Worm (Caenorhabditis elegans) whole organism, young adult: ENCODE results near the gene Y57A10A.8.
"Not testable (repeated sequence)": the region's sequence is repeated elsewhere in the genome, so short reads cannot be mapped to it uniquely, and the experiment has no call there.

ENCODE experiments used
- B0261.1 ChIP-seq: sonication (generic microtip); optimal IDR thresholded peaks from 2 replicates; lab custom pipeline; 2016; ENCODE audit warnings: mild to moderate bottlenecking, missing genetic modification characterization, moderate library complexity, missing compliant biosample characterization
- B0336.3 ChIP-seq: fragments of 200-800 bp; sonication (Bioruptor generic); IDR thresholded peaks from 2 replicates; pipeline ENCODE4 v1.3.6; 2022; ENCODE audit warnings: missing genetic modification characterization, missing compliant biosample characterization
- D2030.7 ChIP-seq: fragments of 200-800 bp; sonication (Bioruptor generic); IDR thresholded peaks from 2 replicates; pipeline ENCODE4 v1.3.6; 2022; ENCODE audit warnings: missing genetic modification reagents, missing genetic modification characterization, missing compliant biosample characterization
- T26A5.8 ChIP-seq: sonication (generic microtip); optimal IDR thresholded peaks from 2 replicates; lab custom pipeline; 2016; ENCODE audit warnings: missing genetic modification characterization, missing compliant biosample characterization
- Y53F4B.3 ChIP-seq: fragments of 200-800 bp; sonication (Bioruptor generic); IDR thresholded peaks from 2 replicates; pipeline ENCODE4 v1.3.6; 2022; ENCODE audit warnings: missing genetic modification reagents, missing genetic modification characterization, missing compliant biosample characterization
- ama-1 ChIP-seq, 3 experiments: fragments of 150-350 bp in 1 of 3; sonication (generic microtip) in 2 of 3; optimal IDR thresholded peaks; 2 replicates each; lab custom pipeline; 2014 to 2018; ENCODE audit warnings: missing biosample characterization in 2 of 3, missing genetic modification characterization in 2 of 3, missing genetic modification reagents in 2 of 3
- atf-7 ChIP-seq: sonication (generic microtip); optimal IDR thresholded peaks from 2 replicates; lab custom pipeline; 2017; ENCODE audit warnings: mild to moderate bottlenecking, missing genetic modification characterization, missing compliant biosample characterization
- athp-1 ChIP-seq: sonication (generic microtip); optimal IDR thresholded peaks from 2 replicates; lab custom pipeline; 2017; ENCODE audit warnings: mild to moderate bottlenecking, missing genetic modification characterization, missing compliant biosample characterization
- cebp-2 ChIP-seq: fragments of 200-800 bp; sonication (Bioruptor generic); IDR thresholded peaks from 2 replicates; pipeline ENCODE4 v1.3.6; 2022; ENCODE audit warnings: missing genetic modification characterization, missing compliant biosample characterization
- ceh-100 ChIP-seq: fragments of 200-800 bp; sonication (Bioruptor generic); IDR thresholded peaks from 2 replicates; pipeline ENCODE4 v1.3.6; 2022; ENCODE audit warnings: missing genetic modification reagents, missing genetic modification characterization, missing compliant biosample characterization
- him-1 ChIP-seq: sonication (generic microtip); optimal IDR thresholded peaks from 2 replicates; lab custom pipeline; 2016; ENCODE audit warnings: missing genotype, missing genetic modification reagents, missing genetic modification characterization, missing compliant biosample characterization
- hlh-26 ChIP-seq: fragments of 200-800 bp; sonication (Bioruptor generic); conservative IDR thresholded peaks from 2 replicates; pipeline ENCODE4 v1.3.6; 2022; ENCODE audit warnings: missing genetic modification reagents, missing genetic modification characterization, missing compliant biosample characterization
- hmg-1.2 ChIP-seq: fragments of 200-800 bp; sonication (Bioruptor generic); IDR thresholded peaks from 2 replicates; pipeline ENCODE4 v1.3.6; 2022; ENCODE audit warnings: missing genetic modification reagents, missing genetic modification characterization, missing compliant biosample characterization
- lin-26 ChIP-seq: fragments of 200-800 bp; sonication (Bioruptor generic); IDR thresholded peaks from 2 replicates; pipeline ENCODE4 v1.3.6; 2022; ENCODE audit warnings: missing genetic modification reagents, missing genetic modification characterization, missing compliant biosample characterization
- lin-35 ChIP-seq, 3 experiments: fragments of 150-350 bp in 2 of 3; sonication (generic microtip) in 1 of 3; optimal IDR thresholded peaks; 2 replicates each; lab custom pipeline; 2014 to 2018; ENCODE audit warnings: missing biosample characterization in 3 of 3, missing genetic modification characterization in 3 of 3, missing genetic modification reagents in 3 of 3
- lin-54 ChIP-seq: fragments of 200-800 bp; sonication (Bioruptor generic); optimal IDR thresholded peaks from 2 replicates; lab custom pipeline; 2018; ENCODE audit warnings: mild to moderate bottlenecking, missing genetic modification characterization, missing compliant biosample characterization
- lsl-1 ChIP-seq: fragments of 200-800 bp; sonication (Bioruptor generic); optimal IDR thresholded peaks from 2 replicates; lab custom pipeline; 2018; ENCODE audit warnings: mild to moderate bottlenecking, missing genetic modification characterization, moderate library complexity, missing compliant biosample characterization
- mcd-1 ChIP-seq: fragments of 200-800 bp; sonication (Bioruptor generic); IDR thresholded peaks from 2 replicates; pipeline ENCODE4 v1.3.6; 2022; ENCODE audit warnings: missing genetic modification reagents, missing genetic modification characterization, missing compliant biosample characterization
- mel-28 ChIP-seq: sonication (generic microtip); optimal IDR thresholded peaks from 2 replicates; lab custom pipeline; 2016; ENCODE audit warnings: borderline replicate concordance, mild to moderate bottlenecking, missing genetic modification characterization, missing compliant biosample characterization
- nfya-1 ChIP-seq: sonication (generic microtip); optimal IDR thresholded peaks from 2 replicates; lab custom pipeline; 2017; ENCODE audit warnings: antibody characterized with exemption, missing compliant biosample characterization, missing genetic modification characterization, borderline replicate concordance; ENCODE audit not compliant: insufficient read depth
- pha-4 ChIP-seq: fragments of 150-350 bp; sonication (generic microtip); optimal IDR thresholded peaks from 2 replicates; lab custom pipeline; 2014; ENCODE audit warnings: missing biosample characterization, missing genetic modification reagents, missing genetic modification characterization
- rcor-1 ChIP-seq: fragments of 200-800 bp; sonication (Bioruptor generic); IDR thresholded peaks from 2 replicates; pipeline ENCODE4 v1.3.6; 2022; ENCODE audit warnings: missing genetic modification reagents, missing genetic modification characterization, missing compliant biosample characterization
- repo-1 ChIP-seq: sonication (generic microtip); optimal IDR thresholded peaks from 2 replicates; lab custom pipeline; 2017; ENCODE audit warnings: mild to moderate bottlenecking, missing genetic modification characterization, missing compliant biosample characterization
- rpc-1 ChIP-seq, 2 experiments: fragments of 150-350 bp in 1 of 2; sonication (generic microtip) in 1 of 2; optimal IDR thresholded peaks; 2 replicates each; lab custom pipeline; 2014 to 2018; ENCODE audit warnings: missing biosample characterization in 1 of 2, missing genetic modification characterization in 1 of 2, missing genetic modification reagents in 1 of 2, missing genotype in 1 of 2
- sdz-38 ChIP-seq: sonication (generic microtip); optimal IDR thresholded peaks from 2 replicates; lab custom pipeline; 2016; ENCODE audit warnings: missing genotype, missing genetic modification characterization, missing compliant biosample characterization
- snpc-1.1 ChIP-seq: sonication (generic microtip); optimal IDR thresholded peaks from 2 replicates; lab custom pipeline; 2017; ENCODE audit warnings: missing genetic modification characterization, mild to moderate bottlenecking, missing compliant biosample characterization, antibody characterized with exemption, moderate library complexity, missing genotype, missing genetic modification reagents; ENCODE audit not compliant: insufficient read depth
- tbp1 ChIP-seq: fragments of 200-800 bp; sonication (Bioruptor generic); optimal IDR thresholded peaks from 2 replicates; lab custom pipeline; 2018; ENCODE audit warnings: mild to moderate bottlenecking, missing genetic modification characterization, missing compliant biosample characterization
- zim-3 ChIP-seq: sonication (generic microtip); optimal IDR thresholded peaks from 2 replicates; lab custom pipeline; 2017; ENCODE audit warnings: mild to moderate bottlenecking, missing genetic modification characterization, moderate library complexity, missing compliant biosample characterization
- ztf-18 ChIP-seq: sonication (generic microtip); optimal IDR thresholded peaks from 2 replicates; lab custom pipeline; 2016; ENCODE audit warnings: missing genotype, mild to moderate bottlenecking, missing genetic modification characterization, missing compliant biosample characterization
- ztf-6 ChIP-seq: fragments of 200-800 bp; sonication (Bioruptor generic); IDR thresholded peaks from 2 replicates; pipeline ENCODE4 v1.3.6; 2022; ENCODE audit warnings: missing genetic modification reagents, missing genetic modification characterization, missing compliant biosample characterization

Gene Y57A10A.8

ce11 chrII:12164539-12164938 is at the start of gene Y57A10A.8:
Y57A10A.8 (plus strand) TSS chrII:12164839.
- not testable (repeated sequence) for TF ChIP-seq ceh-100; lsl-1 (GFP tag; lab: Kevin White, UChicago); lin-54 (GFP tag; lab: Kevin White, UChicago)

DNA sequence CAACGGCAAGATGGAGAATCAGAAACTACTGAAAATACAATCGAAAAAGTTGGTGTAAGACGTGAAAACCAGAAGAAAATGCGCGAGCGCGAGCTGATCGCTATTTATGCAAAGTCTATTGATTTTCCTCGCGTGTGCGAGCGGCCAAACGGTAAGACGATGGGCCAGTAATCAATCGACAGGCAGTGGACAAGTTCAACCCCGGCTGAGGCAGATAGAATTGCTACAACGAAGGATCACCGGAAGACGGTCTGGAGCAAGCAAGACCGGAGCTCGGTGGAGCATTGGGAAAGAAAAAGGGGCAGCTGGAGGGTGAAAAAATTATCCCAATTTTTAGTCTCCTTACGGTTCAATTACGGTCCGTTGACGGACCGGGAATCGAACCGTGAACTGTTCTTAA is 41.9 kb upstream of the Y57A10A.8 start:
- peak; percentile 84; the same call in 1 of the 2 replicates for TF ChIP-seq lin-26
- peak; percentile 31; the same call in 1 of the 2 replicates for TF ChIP-seq D2030.7 (GFP tag; lab: Robert Waterston, UW)
- TF ChIP-seq tbp1 (GFP tag; lab: Kevin White, UChicago) = peak; percentile 61
- TF ChIP-seq rpc-1 (optimal IDR thresholded peaks at IDR 0.05; lab: Kevin White, UChicago) = peak; percentile 12
- peak; percentile 53 for TF ChIP-seq rpc-1 (tag; optimal IDR thresholded peaks at IDR 0.05; lab: Kevin White, UChicago)
- TF ChIP-seq cebp-2 (GFP tag; lab: Robert Waterston, UW) = peak; percentile 75; the same call in 1 of the 2 replicates
- TF ChIP-seq hmg-1.2 = peak; percentile 18; the same call in 1 of the 2 replicates
- peak; percentile 23 for TF ChIP-seq B0261.1 (tag; lab: Kevin White, UChicago)

DNA sequence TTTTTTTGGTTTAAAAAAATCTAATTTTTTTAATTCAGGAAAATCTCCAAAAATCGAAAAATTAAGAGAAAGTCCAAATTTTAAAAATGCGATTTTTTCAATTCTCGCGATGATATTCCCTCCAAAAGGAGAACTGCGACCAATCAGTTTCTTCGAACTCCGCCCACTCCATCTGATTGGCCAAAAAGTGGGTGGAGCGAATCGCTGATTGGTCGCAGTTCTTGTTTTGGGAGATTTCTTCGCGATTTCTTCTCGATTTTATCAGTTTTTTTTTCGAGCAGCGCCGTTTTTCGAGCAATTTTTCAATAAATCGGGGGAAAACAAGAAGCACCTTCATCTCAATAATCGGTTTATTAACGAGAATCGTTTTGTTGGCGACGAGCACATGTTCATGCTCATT is 34.2 kb upstream of the Y57A10A.8 start:
- no peak for TF ChIP-seq mcd-1 (GFP tag; lab: Robert Waterston, UW)
- no peak for TF ChIP-seq tbp1 (GFP tag; lab: Kevin White, UChicago)
- no peak for TF ChIP-seq athp-1 (tag; lab: Kevin White, UChicago)
- no peak for TF ChIP-seq ama-1 (optimal IDR thresholded peaks at IDR 0.05; lab: Kevin White, UChicago)
- TF ChIP-seq ama-1 (GFP tag; optimal IDR thresholded peaks at IDR 0.05; lab: Kevin White, UChicago) = no peak

DNA sequence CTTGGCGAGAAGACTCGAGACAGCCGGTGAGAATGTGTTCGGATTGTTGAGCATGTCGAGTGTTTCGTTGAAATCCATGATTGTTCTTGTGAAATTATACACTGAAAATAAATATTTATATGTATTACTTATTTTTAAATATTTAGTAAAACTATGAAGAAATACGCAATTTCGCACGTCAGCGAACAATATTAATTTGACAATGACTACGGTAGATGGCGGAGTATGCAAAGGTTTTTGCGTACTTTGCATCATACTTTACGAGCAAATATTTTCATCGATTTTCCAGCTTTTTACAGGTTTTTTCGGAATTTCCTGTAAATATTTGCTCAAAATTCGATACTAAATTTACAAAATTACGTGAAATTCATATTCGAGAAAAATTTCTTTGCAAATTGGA is 33.8 kb upstream of the Y57A10A.8 start, which contains the start of gene set-24:
TSS of gene set-24 (minus strand) at position 101 of the 400 bp plus-strand sequence.
- TF ChIP-seq pha-4 (tag; lab: Kevin White, UChicago) = no peak
- no peak for TF ChIP-seq atf-7 (tag; lab: Kevin White, UChicago)
- no peak for TF ChIP-seq cebp-2 (GFP tag; lab: Robert Waterston, UW)
- no peak for TF ChIP-seq hlh-26 (GFP tag; lab: Robert Waterston, UW)
- TF ChIP-seq lsl-1 (GFP tag; lab: Kevin White, UChicago) = peak; percentile 8

DNA sequence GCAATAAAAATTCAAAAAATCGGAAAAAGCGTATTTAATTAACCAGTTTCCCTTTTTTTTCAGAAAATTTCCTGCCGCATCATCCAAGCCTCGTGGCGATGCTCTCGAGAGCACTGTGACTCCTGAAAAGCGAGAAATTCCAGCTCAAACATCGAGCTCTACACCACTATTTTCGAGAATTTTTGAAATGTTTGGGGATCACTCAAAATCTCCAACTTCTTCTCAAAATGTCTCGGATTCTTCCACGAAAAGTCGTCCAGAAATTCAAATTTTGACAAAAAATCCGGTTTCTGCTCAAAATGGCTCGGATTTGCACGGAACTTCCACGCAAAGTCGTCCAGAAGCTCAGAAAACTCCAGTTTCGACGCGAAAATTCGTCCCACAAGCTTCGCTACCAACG is 26.7 kb upstream of the Y57A10A.8 start:
- TF ChIP-seq lin-35 (GFP tag; optimal IDR thresholded peaks at IDR 0.05; lab: Kevin White, UChicago) = no peak
- no peak for TF ChIP-seq ztf-18 (tag; lab: Kevin White, UChicago)
- TF ChIP-seq zim-3 (tag; lab: Kevin White, UChicago) = no peak
- no peak for TF ChIP-seq ztf-6
- no peak for TF ChIP-seq repo-1 (tag; lab: Kevin White, UChicago)
- TF ChIP-seq B0336.3 (GFP tag; lab: Robert Waterston, UW) = no peak
- no peak for TF ChIP-seq lsl-1 (GFP tag; lab: Kevin White, UChicago)
- no peak for TF ChIP-seq pha-4 (tag; lab: Kevin White, UChicago)
- TF ChIP-seq mel-28 (tag; lab: Kevin White, UChicago) = no peak
- TF ChIP-seq lin-26 = no peak
- no peak for TF ChIP-seq T26A5.8 (tag; lab: Kevin White, UChicago)
- no peak for TF ChIP-seq Y53F4B.3 (GFP tag; lab: Robert Waterston, UW)
- no peak for TF ChIP-seq rcor-1
- TF ChIP-seq snpc-1.1 (tag; lab: Kevin White, UChicago) = no peak
- TF ChIP-seq sdz-38 = no peak
- TF ChIP-seq nfya-1 = no peak
- no peak for TF ChIP-seq him-1
